Worm (Caenorhabditis elegans): ENCODE results near the gene mltn-9.

Gene mltn-9

ce11 chrII:14645290-14645689 lies 29.5 kb downstream of the mltn-9 start:
- no peak for TF ChIP-seq Y53F4B.3 (GFP tag; IDR thresholded peaks at IDR 0.05)
- TF ChIP-seq unc-62 (GFP tag; optimal IDR thresholded peaks at IDR 0.05) = no peak
- no peak for TF ChIP-seq attf-5 (GFP tag; optimal IDR thresholded peaks at IDR 0.05)
- no peak for TF ChIP-seq tlf-1 (GFP tag; optimal IDR thresholded peaks at IDR 0.05)
- TF ChIP-seq madf-10 (tag; optimal IDR thresholded peaks at IDR 0.05) = no peak
- no peak for TF ChIP-seq snpc-4 (GFP tag; optimal IDR thresholded peaks at IDR 0.05)
- TF ChIP-seq snpc-4 (tag; optimal IDR thresholded peaks at IDR 0.05) = peak in 2 of 4 experiments; percentile 15 to 40
- TF ChIP-seq hmg-1.2 (GFP tag; IDR thresholded peaks at IDR 0.05) = peak; percentile 74; the same call in 1 of the 2 replicates
- no peak for TF ChIP-seq cebp-1 (GFP tag; IDR thresholded peaks at IDR 0.05)
- peak; percentile 64 for TF ChIP-seq cebp-1 (tag; optimal IDR thresholded peaks at IDR 0.05)

- no peak for TF ChIP-seq ceh-100 (GFP tag; IDR thresholded peaks at IDR 0.05)
Observed at ce11 chrII:14647550-14647949, 31.7 kb downstream of the mltn-9 start.

DNA sequence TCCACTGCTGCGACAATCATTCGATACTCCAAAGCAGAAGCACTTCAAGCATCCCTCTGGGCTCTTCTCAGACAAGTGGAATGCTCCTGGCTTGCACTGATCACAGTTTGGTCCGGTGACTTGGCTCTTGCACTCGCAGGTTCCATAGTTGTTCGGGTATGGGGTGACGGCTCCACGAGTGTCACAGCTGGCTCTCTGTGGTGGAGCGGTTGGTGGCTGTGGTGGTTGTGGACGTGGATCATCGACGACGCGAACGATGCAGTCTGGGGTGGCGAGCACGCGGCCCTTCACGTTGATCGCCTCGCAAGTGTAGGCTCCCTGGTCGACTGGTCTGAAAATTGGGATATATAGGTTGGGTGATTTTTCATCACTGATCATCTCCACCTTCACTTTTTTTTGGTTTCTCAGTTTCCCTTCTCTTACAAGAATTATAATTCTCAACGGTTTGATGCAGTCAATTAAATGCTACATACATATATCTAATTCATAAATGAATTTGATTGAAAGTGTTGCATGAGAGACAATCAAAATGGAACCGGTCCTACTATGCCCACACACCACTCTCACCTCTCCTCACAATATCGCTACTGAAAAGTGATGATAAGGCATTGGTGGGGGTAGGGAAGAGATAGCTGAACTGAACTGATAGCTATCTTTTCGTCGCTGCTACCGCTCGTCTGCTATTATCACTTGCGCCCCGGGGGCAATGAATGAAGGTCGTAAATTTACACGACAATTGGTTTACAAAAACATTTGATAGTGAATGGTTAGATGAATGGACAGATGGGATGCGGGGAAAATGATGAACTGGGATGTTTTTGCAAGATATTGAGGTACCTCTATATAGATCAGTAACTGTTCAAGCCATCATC lies 49.0 kb downstream of the mltn-9 start:
- TF ChIP-seq zfh-2 (GFP tag; conservative IDR thresholded peaks at IDR 0.05) (peak; percentile 84), dpff-1 (tag; optimal IDR thresholded peaks at IDR 0.05) (no peak), aptf-3 (GFP tag; IDR thresholded peaks at IDR 0.05) (no peak)

DNA sequence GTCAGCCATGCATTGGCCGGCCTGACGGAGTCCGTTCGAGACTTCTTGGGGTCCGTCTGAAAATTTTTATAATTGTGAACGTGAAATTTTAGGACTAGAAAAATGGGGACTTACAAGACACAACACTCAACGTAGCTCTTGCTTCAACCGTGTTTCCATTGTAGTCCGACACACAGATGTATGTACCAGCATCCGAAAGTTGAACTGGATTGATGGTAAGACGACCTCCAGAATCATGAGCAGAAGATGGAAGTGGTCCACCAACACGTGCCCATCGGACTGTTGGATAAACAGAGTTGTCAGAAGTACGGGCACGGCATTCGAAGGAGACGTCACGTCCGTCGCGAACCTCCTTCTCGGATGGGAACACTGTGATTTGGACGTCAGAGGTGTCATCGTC lies 50.4 kb downstream of the mltn-9 start:
- TF ChIP-seq F37B4.10 (GFP tag; IDR thresholded peaks at IDR 0.05) = no peak
- no peak for TF ChIP-seq snpc-3.4 (tag; optimal IDR thresholded peaks at IDR 0.05)
- no peak for TF ChIP-seq hlh-26 (GFP tag; conservative IDR thresholded peaks at IDR 0.05)

DNA sequence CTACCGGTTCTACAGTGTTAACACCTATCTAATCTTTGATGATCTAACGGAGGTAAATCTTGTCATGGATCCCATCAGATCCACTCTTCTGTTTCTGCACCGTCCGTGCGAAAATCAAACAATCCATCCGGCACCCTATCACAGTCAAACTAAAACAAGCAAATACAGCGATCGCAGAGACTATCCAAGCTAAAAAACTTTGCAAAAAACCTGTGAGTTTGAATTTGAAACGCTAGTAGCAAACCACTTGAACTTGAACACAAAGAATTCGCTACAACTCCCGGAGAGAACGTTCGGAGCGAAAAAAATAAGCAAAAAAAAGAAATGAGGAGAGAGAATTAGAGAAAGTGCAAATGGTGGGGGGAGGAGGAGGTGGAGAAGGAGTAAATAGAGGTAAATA lies 52.8 kb downstream of the mltn-9 start:
- TF ChIP-seq ztf-28 (GFP tag; IDR thresholded peaks at IDR 0.05) (no peak), F37B4.10 (GFP tag; IDR thresholded peaks at IDR 0.05) (no peak), attf-3 (GFP tag; conservative IDR thresholded peaks at IDR 0.05) (no peak)

DNA sequence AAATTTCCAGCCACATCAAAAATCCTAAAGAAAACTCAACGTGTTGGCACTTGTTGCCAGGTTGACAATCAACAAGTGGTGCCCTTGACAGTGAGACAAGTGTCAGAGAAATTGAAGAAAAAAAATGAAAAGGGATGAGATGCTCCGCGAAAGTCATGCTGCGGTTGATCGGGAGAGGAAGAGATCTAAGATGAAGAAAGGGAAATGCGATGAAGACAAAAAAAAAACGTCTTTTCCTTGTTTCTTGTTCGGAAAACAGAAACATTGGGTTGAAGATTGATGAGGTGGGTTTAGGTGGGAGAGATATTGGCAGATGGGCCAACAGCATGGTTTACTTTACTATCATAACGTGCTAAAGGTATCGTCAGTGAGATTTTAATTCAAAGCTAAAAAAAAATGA lies 54.3 kb downstream of the mltn-9 start:
- TF ChIP-seq ceh-79 (tag; optimal IDR thresholded peaks at IDR 0.05) (no peak), aptf-3 (GFP tag; IDR thresholded peaks at IDR 0.05) (no peak), nhr-179 (tag; optimal IDR thresholded peaks at IDR 0.05) (no peak), F49E8.2 (tag; optimal IDR thresholded peaks at IDR 0.05; ENCODE audit: insufficient read depth) (no peak), rpc-1 (optimal IDR thresholded peaks at IDR 0.05) (no peak), rpc-1 (tag; optimal IDR thresholded peaks at IDR 0.05) (no peak), ceh-40 (GFP tag; IDR thresholded peaks at IDR 0.05) (no peak), Y79H2A.3 (GFP tag; conservative IDR thresholded peaks at IDR 0.05) (no peak), ztf-3 (GFP tag; optimal IDR thresholded peaks at IDR 0.05) (no peak)

ce11 chrII:14672095-14672494 lies 56.3 kb downstream of the mltn-9 start:
- TF ChIP-seq attf-5 (GFP tag; optimal IDR thresholded peaks at IDR 0.05) (no peak), Y56A3A.18 (GFP tag; IDR thresholded peaks at IDR 0.05) (no peak), tbx-9 (tag; optimal IDR thresholded peaks at IDR 0.05; ENCODE audit: borderline replicate concordance) (no peak), tlf-1 (GFP tag; optimal IDR thresholded peaks at IDR 0.05) (no peak), xnd-1 (tag; optimal IDR thresholded peaks at IDR 0.05) (no peak), ztf-28 (GFP tag; IDR thresholded peaks at IDR 0.05) (no peak), egrh-3 (GFP tag; IDR thresholded peaks at IDR 0.05) (no peak), hmg-1.2 (GFP tag; IDR thresholded peaks at IDR 0.05) (no peak), pha-4 (tag; optimal IDR thresholded peaks at IDR 0.05) (no peak), repo-1 (tag; optimal IDR thresholded peaks at IDR 0.05) (no peak), F52B5.7 (tag; optimal IDR thresholded peaks at IDR 0.05) (no peak), ztf-6 (GFP tag; IDR thresholded peaks at IDR 0.05) (no peak), lag-1 (GFP tag; IDR thresholded peaks at IDR 0.05) (no peak), ama-1 (optimal IDR thresholded peaks at IDR 0.05) (no peak), ama-1 (GFP tag; optimal IDR thresholded peaks at IDR 0.05) (no peak), hsf-1 (GFP tag; IDR thresholded peaks at IDR 0.05) (no peak)
